Worm (Caenorhabditis elegans): Measurements from ENCODE around the gene ZK1055.4.

ZK1055.4 gene

DNA sequence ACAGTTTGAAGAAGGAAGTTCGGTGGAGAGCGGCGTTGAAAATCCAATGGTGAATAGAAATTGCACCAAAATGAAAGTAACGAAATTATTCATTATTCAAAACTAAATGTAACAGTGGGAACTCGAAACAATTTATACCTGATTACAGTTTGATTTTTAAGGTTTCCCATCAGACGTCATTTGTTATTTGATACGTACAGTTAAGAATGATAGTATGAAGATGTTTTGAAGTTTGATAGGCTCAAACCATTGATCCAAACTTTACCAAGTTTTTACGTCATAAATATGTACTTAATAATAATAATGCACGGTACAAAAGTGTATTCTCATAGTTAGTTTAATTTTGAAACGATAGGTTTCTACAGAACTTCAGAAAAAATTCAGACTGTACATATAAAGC lies 23.8 kb upstream of the ZK1055.4 start, which contains the start of gene spp-20:
spp-20 (minus strand) TSS at position 101 of the 400 bp plus-strand sequence.
- TF ChIP-seq attf-3 (GFP tag; conservative IDR thresholded peaks at IDR 0.05) (no peak), F57C9.4 (tag; optimal IDR thresholded peaks at IDR 0.05) (no peak), ztf-18 (tag; optimal IDR thresholded peaks at IDR 0.05) (no peak), attf-5 (GFP tag; optimal IDR thresholded peaks at IDR 0.05) (no peak), madf-10 (tag; optimal IDR thresholded peaks at IDR 0.05) (no peak), K11D2.4 (GFP tag; IDR thresholded peaks at IDR 0.05) (no peak), sea-2 (GFP tag; IDR thresholded peaks at IDR 0.05) (no peak), F37B4.10 (GFP tag; IDR thresholded peaks at IDR 0.05) (no peak), ama-1 (optimal IDR thresholded peaks at IDR 0.05) (no peak), ama-1 (GFP tag; optimal IDR thresholded peaks at IDR 0.05) (no peak), repo-1 (tag; optimal IDR thresholded peaks at IDR 0.05) (no peak), F22D6.2 (tag; optimal IDR thresholded peaks at IDR 0.05) (no peak), nhr-120 (GFP tag; IDR thresholded peaks at IDR 0.05) (no peak), Y79H2A.3 (GFP tag; conservative IDR thresholded peaks at IDR 0.05) (no peak)

DNA sequence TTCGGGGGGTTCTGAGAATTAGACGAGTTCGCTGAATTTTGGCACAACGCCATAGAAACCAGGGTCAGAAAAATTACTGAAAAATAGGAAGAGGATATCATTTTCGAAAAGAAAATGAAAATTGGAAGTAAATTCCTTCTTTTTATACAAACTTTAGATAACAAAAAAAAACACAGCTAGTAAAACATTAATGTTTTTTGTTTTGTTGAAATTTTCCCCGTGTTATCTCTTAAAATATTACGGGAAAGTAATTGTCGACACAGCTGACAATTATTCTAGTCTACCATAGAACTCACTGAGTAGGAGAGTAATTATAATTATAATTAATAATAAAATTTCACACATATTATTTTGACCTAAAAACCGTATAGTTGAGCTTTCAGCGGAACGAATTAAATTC lies 22.8 kb upstream of the ZK1055.4 start, which contains the start of gene spp-26:
spp-26 (minus strand) TSS at position 101 of the 400 bp plus-strand sequence.
- TF ChIP-seq F57A8.1 (GFP tag; optimal IDR thresholded peaks at IDR 0.05) (no peak), akir-1 (GFP tag; optimal IDR thresholded peaks at IDR 0.05) (no peak), hlh-12 (tag; optimal IDR thresholded peaks at IDR 0.05) (no peak), mes-4 (tag; optimal IDR thresholded peaks at IDR 0.05) (no peak), unc-62 (GFP tag; optimal IDR thresholded peaks at IDR 0.05) (no peak), F37B4.10 (GFP tag; IDR thresholded peaks at IDR 0.05) (no peak), die-1 (tag; optimal IDR thresholded peaks at IDR 0.05) (no peak), K12H6.12 (tag; optimal IDR thresholded peaks at IDR 0.05) (no peak), nfya-1 (tag; optimal IDR thresholded peaks at IDR 0.05; ENCODE audit: borderline replicate concordance, insufficient read depth) (no peak), ccch-3 (GFP tag; optimal IDR thresholded peaks at IDR 0.05) (no peak), cebp-1 (GFP tag; IDR thresholded peaks at IDR 0.05) (no peak), cebp-1 (tag; optimal IDR thresholded peaks at IDR 0.05) (no peak), rpc-1 (optimal IDR thresholded peaks at IDR 0.05) (no peak), rpc-1 (tag; optimal IDR thresholded peaks at IDR 0.05) (no peak), bed-2 (GFP tag; IDR thresholded peaks at IDR 0.05) (no peak), nhr-27 (tag; optimal IDR thresholded peaks at IDR 0.05) (no peak)

DNA sequence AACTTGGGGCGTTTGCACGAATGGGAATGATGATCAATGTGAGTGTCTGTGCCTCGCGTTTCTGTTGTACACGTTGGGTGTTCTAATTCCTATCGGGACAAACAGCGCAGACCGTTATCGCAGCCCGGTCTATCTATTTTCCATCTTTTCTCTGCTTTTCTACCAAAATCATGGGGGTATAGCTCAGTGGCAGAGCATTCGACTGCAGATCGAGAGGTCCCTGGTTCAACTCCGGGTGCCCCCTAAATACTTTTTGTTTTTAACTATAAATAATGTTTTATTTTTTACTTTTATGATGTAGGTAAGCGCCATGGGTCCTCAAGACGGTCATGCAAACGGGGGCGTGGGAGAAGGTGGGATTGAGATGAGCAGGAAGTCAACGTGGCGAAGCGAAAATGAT lies 22.3 kb upstream of the ZK1055.4 start:
- TF ChIP-seq mcd-1 (GFP tag; IDR thresholded peaks at IDR 0.05), result no peak
- peak; percentile 61 for TF ChIP-seq chd-7 (tag; optimal IDR thresholded peaks at IDR 0.05)
- peak; percentile 89 for TF ChIP-seq die-1 (tag; optimal IDR thresholded peaks at IDR 0.05)
- peak; percentile 9 for TF ChIP-seq atf-7 (tag; optimal IDR thresholded peaks at IDR 0.05)
- TF ChIP-seq hmg-1.2 (GFP tag; IDR thresholded peaks at IDR 0.05), result peak; percentile 65
- TF ChIP-seq lin-35 (GFP tag; optimal IDR thresholded peaks at IDR 0.05), result no peak
- 0 out of 2 replicates have a peak, but pooled peaks have one; percentile 69 for TF ChIP-seq F37B4.10 (GFP tag; IDR thresholded peaks at IDR 0.05)
- peak; percentile 71 for TF ChIP-seq him-1 (tag; optimal IDR thresholded peaks at IDR 0.05)
- TF ChIP-seq nhr-179 (tag; optimal IDR thresholded peaks at IDR 0.05), result no peak
- 0 out of 2 replicates have a peak, but pooled peaks have one; percentile 19 for TF ChIP-seq Y67H2A.10 (GFP tag; conservative IDR thresholded peaks at IDR 0.05)
- peak; percentile 45 for TF ChIP-seq zim-3 (tag; optimal IDR thresholded peaks at IDR 0.05)
- peak; percentile 78; the same call in 1 of the 2 replicates for TF ChIP-seq ztf-25 (GFP tag; IDR thresholded peaks at IDR 0.05)
- no peak for TF ChIP-seq F52B5.7 (tag; optimal IDR thresholded peaks at IDR 0.05)
- peak; percentile 70 for TF ChIP-seq hrde-1 (tag; optimal IDR thresholded peaks at IDR 0.05; ENCODE audit: borderline replicate concordance)
- peak; percentile 22 for TF ChIP-seq unc-130 (GFP tag; optimal IDR thresholded peaks at IDR 0.05)
- TF ChIP-seq nhr-80 (tag; optimal IDR thresholded peaks at IDR 0.05), result peak; percentile 42
- peak; percentile 48 for TF ChIP-seq ceh-79 (tag; optimal IDR thresholded peaks at IDR 0.05)
- TF ChIP-seq xnd-1 (tag; optimal IDR thresholded peaks at IDR 0.05), result peak; percentile 1
- TF ChIP-seq K11D2.4 (GFP tag; IDR thresholded peaks at IDR 0.05), result no peak
- TF ChIP-seq ceh-40 (GFP tag; IDR thresholded peaks at IDR 0.05), result no peak
- TF ChIP-seq snpc-1.3 (tag; optimal IDR thresholded peaks at IDR 0.05; ENCODE audit: insufficient read depth), result peak; percentile 73
- TF ChIP-seq ccch-3 (GFP tag; optimal IDR thresholded peaks at IDR 0.05), result no peak
- no peak for TF ChIP-seq ztf-22 (GFP tag; optimal IDR thresholded peaks at IDR 0.05)

Measured in whole organism, young adult.